Worm (Caenorhabditis elegans): ENCODE measurements around the gene bir-2.

DNA sequence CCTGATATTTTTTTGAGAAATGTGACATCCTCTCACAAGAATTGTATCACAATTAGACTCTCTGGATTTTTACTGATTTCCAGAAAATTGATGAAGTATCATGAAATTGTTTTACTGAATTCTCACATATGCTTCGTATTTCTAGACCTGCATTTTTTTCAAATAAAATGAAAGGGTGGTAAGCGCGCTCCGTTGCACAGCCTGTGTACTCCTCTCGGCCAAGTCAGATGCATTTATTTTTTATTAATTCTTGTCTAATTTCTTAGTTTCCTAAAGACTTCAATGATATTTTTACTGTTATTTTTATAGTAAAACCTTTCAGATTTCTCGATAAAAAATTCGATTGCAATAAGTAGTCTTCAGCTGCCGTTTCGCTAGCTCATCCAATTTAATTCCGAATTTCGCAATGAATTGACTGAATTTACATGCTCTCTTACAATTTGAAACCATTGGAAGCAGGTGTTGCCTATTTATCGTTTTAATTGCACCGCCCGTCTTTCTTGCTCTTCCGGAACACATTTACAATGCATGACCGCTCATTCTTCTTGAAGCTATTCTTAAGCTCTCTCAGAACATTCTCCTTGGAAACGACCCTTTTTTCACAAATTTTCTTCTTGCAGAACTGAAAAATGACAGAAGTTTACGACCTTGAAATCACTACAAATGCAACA is 23.0 kb downstream of the bir-2 start, which contains the start of gene tbcb-1:
- TF ChIP-seq alr-1 (tag; optimal IDR thresholded peaks at IDR 0.05; ENCODE audit: borderline replicate concordance) (no peak), fkh-10 (GFP tag; optimal IDR thresholded peaks at IDR 0.05) (no peak), nhr-12 (tag; optimal IDR thresholded peaks at IDR 0.05) (no peak), ceh-90 (tag; optimal IDR thresholded peaks at IDR 0.05) (no peak), lin-13 (GFP tag; optimal IDR thresholded peaks at IDR 0.05) (no peak), unc-62 (GFP tag; optimal IDR thresholded peaks at IDR 0.05) (no peak), blmp-1 (tag; optimal IDR thresholded peaks at IDR 0.05) (peak; percentile 37), nhr-28 (tag; optimal IDR thresholded peaks at IDR 0.05) (no peak), elt-2 (tag; optimal IDR thresholded peaks at IDR 0.05) (no peak), mdl-1 (tag; optimal IDR thresholded peaks at IDR 0.05) (no peak), ztf-11 (tag; optimal IDR thresholded peaks at IDR 0.05) (no peak), nhr-237 (tag; optimal IDR thresholded peaks at IDR 0.05) (no peak)

Measured in whole organism, L1 larva.